Fruit fly (Drosophila melanogaster) whole organism, pupa: ENCODE data around the gene Atx2.

ENCODE experiments used
- CG10348 ChIP-seq: fragments of 200-800 bp; sonication (Bioruptor generic); IDR thresholded peaks from 2 replicates; pipeline ENCODE4 v1.3.6; 2022; ENCODE audit warnings: missing biosample characterization, missing genetic modification characterization
- CG12605 ChIP-seq: fragments of 200-800 bp; sonication (Bioruptor generic); IDR thresholded peaks from 2 replicates; pipeline ENCODE4 v1.3.6; 2022; ENCODE audit warnings: missing biosample characterization, missing genetic modification characterization
- CG13204 ChIP-seq: fragments of 200-800 bp; sonication (Bioruptor generic); optimal IDR thresholded peaks from 2 replicates; lab custom pipeline; 2018; ENCODE audit warnings: missing biosample characterization, mild to moderate bottlenecking, missing genetic modification characterization, moderate library complexity
- CG14655 ChIP-seq: fragments of 200-800 bp; sonication (Bioruptor generic); optimal IDR thresholded peaks from 3 replicates; lab custom pipeline; 2017; ENCODE audit warnings: mild to moderate bottlenecking, missing biosample characterization, missing genetic modification reagents, missing genetic modification characterization
- CG15710 ChIP-seq: fragments of 200-800 bp; sonication (Bioruptor generic); optimal IDR thresholded peaks from 2 replicates; lab custom pipeline; 2018; ENCODE audit warnings: missing biosample characterization, mild to moderate bottlenecking, missing genetic modification characterization, moderate library complexity
- CG17806 ChIP-seq: fragments of 200-800 bp; sonication (Bioruptor generic); optimal IDR thresholded peaks from 2 replicates; lab custom pipeline; 2018; ENCODE audit warnings: missing biosample characterization, mild to moderate bottlenecking, missing genetic modification characterization, moderate library complexity
- CG32121 ChIP-seq: fragments of 200-800 bp; sonication (Bioruptor generic); IDR thresholded peaks from 2 replicates; pipeline ENCODE4 v1.3.6; 2022; ENCODE audit warnings: missing biosample characterization, missing genetic modification characterization
- CG34367 ChIP-seq: fragments of 200-800 bp; sonication (Bioruptor generic); optimal IDR thresholded peaks from 2 replicates; lab custom pipeline; 2018; ENCODE audit warnings: missing biosample characterization, mild to moderate bottlenecking, missing genetic modification characterization
- CG4496 ChIP-seq: fragments of 200-800 bp; sonication (Bioruptor generic); IDR thresholded peaks from 3 replicates; pipeline ENCODE4 v1.3.6; 2022; ENCODE audit warnings: missing biosample characterization, missing genetic modification characterization
- CG8159 ChIP-seq: fragments of 200-800 bp; sonication (Bioruptor generic); optimal IDR thresholded peaks from 3 replicates; lab custom pipeline; 2018; ENCODE audit warnings: missing biosample characterization, mild to moderate bottlenecking, missing genetic modification characterization, moderate library complexity
- CG8301 ChIP-seq: fragments of 200-800 bp; sonication (Bioruptor generic); optimal IDR thresholded peaks from 2 replicates; lab custom pipeline; 2018; ENCODE audit warnings: missing biosample characterization, mild to moderate bottlenecking, missing genetic modification characterization
- CG9948 ChIP-seq: fragments of 200-800 bp; sonication (Bioruptor generic); optimal IDR thresholded peaks from 2 replicates; lab custom pipeline; 2018; ENCODE audit warnings: missing biosample characterization, mild to moderate bottlenecking, missing genetic modification characterization, moderate library complexity
- D1 ChIP-seq: fragments of 200-800 bp; sonication (Bioruptor generic); optimal IDR thresholded peaks from 2 replicates; lab custom pipeline; 2018; ENCODE audit warnings: missing biosample characterization, mild to moderate bottlenecking, missing genetic modification characterization, moderate library complexity
- EcR ChIP-seq: fragments of 200-800 bp; sonication (Bioruptor generic); optimal IDR thresholded peaks from 3 replicates; lab custom pipeline; 2019; ENCODE audit warnings: missing biosample characterization, missing genetic modification characterization, mild to moderate bottlenecking, moderate library complexity, missing genetic modification reagents
- Ets98B ChIP-seq: fragments of 200-800 bp; sonication (Bioruptor generic); IDR thresholded peaks from 2 replicates; pipeline ENCODE4 v1.3.6; 2022; ENCODE audit warnings: missing biosample characterization, missing genetic modification characterization
- Pif1A ChIP-seq: fragments of 200-800 bp; sonication (Bioruptor generic); optimal IDR thresholded peaks from 3 replicates; lab custom pipeline; 2016; ENCODE audit warnings: missing biosample characterization, missing genetic modification characterization
- Pif1B ChIP-seq: fragments of 200-800 bp; sonication (Bioruptor generic); optimal IDR thresholded peaks from 3 replicates; lab custom pipeline; 2016; ENCODE audit warnings: missing biosample characterization, missing genetic modification characterization
- Snoo ChIP-seq: fragments of 200-800 bp; sonication (Bioruptor generic); optimal IDR thresholded peaks from 3 replicates; lab custom pipeline; 2017; ENCODE audit warnings: missing biosample characterization, mild to moderate bottlenecking, missing genetic modification characterization, inconsistent platforms
- fd96Ca ChIP-seq: fragments of 200-800 bp; sonication (Bioruptor generic); IDR thresholded peaks from 3 replicates; pipeline ENCODE4 v1.3.6; 2022; ENCODE audit warnings: missing biosample characterization, missing genetic modification characterization
- gl ChIP-seq: fragments of 200-800 bp; sonication (Bioruptor generic); optimal IDR thresholded peaks from 2 replicates; lab custom pipeline; 2018; ENCODE audit warnings: missing biosample characterization, mild to moderate bottlenecking, missing genetic modification characterization
- rn ChIP-seq: fragments of 200-800 bp; sonication (Bioruptor generic); IDR thresholded peaks from 2 replicates; pipeline ENCODE4 v1.3.6; 2022; ENCODE audit warnings: missing biosample characterization, missing genetic modification characterization

Atx2 gene

DNA sequence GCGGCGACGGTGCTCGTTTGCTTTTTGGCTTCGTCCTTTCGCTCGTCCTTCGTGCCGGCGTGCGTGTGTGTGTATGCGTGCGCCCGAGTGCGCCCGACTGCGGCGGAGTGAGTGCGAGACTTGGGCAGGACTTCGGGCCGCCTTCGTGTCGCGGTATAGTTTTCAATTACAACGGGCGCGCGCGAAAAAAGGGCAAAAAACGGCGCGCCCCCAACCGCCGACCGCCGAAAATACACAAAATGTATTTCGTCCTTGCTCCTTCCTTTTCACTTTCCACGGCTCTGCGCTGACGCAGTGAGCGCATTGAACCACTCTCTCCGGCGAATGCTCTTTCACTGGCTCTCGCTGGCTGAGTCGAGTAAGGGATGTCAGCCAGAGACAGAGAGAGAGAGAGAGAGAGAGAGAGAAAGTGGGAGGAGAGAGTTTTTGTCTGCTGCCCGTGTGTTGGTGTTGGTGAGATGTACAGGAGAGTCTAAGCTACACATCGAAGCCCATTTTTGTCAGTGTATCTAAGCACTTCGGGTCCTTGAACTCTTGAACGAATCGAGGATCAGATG lies 12.2 kb downstream of the Atx2 start:
- peak; percentile 45 for TF ChIP-seq CG13204 (GFP tag; lab: Kevin White, UChicago)
- TF ChIP-seq D1 (tag; lab: Kevin White, UChicago): no peak
- no peak for TF ChIP-seq CG15710 (tag; lab: Kevin White, UChicago)
- no peak for TF ChIP-seq CG8301 (tag; lab: Kevin White, UChicago)
- no peak for TF ChIP-seq CG34367 (tag; lab: Kevin White, UChicago)
- no peak for TF ChIP-seq CG14655 (GFP tag; lab: Kevin White, UChicago)
- TF ChIP-seq CG4496 (GFP tag; lab: Robert Waterston, UW): 0 out of 3 replicates have a peak, but pooled peaks have one; percentile 43
- TF ChIP-seq CG10348 (GFP tag; lab: Robert Waterston, UW): 0 out of 2 replicates have a peak, but pooled peaks have one; percentile 10
- TF ChIP-seq gl (tag; lab: Kevin White, UChicago): no peak
- TF ChIP-seq fd96Ca (GFP tag; lab: Robert Waterston, UW): 0 out of 3 replicates have a peak, but pooled peaks have one; percentile 41
- no peak for TF ChIP-seq CG8159 (tag; lab: Kevin White, UChicago)
- peak; percentile 46 for TF ChIP-seq EcR (GFP tag; lab: Kevin White, UChicago)
- no peak for TF ChIP-seq rn (GFP tag; lab: Robert Waterston, UW)
- TF ChIP-seq Pif1A (GFP tag; lab: Kevin White, UChicago): no peak
- no peak for TF ChIP-seq CG9948 (tag; lab: Kevin White, UChicago)
- no peak for TF ChIP-seq CG12605 (GFP tag; lab: Robert Waterston, UW)
- 0 out of 2 replicates have a peak, but pooled peaks have one; percentile 13 for TF ChIP-seq CG32121 (GFP tag; lab: Robert Waterston, UW)
- no peak for TF ChIP-seq CG17806 (tag; lab: Kevin White, UChicago)
- TF ChIP-seq Pif1B: no peak
- TF ChIP-seq Ets98B (GFP tag; lab: Robert Waterston, UW): no peak
- no peak for TF ChIP-seq Snoo (tag; lab: Kevin White, UChicago)

DNA sequence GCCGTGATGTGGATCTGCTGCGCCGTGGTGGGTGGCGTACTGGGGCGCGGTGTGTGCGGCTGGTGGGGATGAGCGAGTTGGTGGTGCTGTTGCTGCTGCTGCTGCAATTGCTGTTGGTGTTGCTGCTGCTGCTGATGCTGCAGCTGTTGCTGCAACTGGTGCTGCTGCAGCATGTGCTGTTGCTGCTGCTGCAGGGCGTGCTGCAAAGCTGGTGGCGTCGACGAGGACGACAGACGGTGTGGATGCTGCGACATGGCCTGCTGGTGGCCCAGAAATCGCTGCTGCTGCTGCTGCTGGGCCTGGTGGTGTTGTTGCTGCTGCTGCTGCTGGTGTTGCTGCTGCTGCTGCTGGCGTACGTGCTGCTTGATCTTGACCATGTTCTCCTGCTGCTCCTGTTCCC lies 16.0 kb downstream of the Atx2 start:
- no peak for TF ChIP-seq Snoo (tag; lab: Kevin White, UChicago)
- TF ChIP-seq CG10348 (GFP tag; lab: Robert Waterston, UW): no peak
- no peak for TF ChIP-seq Pif1A (GFP tag; lab: Kevin White, UChicago)
- TF ChIP-seq rn (GFP tag; lab: Robert Waterston, UW): no peak
- TF ChIP-seq CG13204 (GFP tag; lab: Kevin White, UChicago): no peak
- TF ChIP-seq CG34367 (tag; lab: Kevin White, UChicago): no peak
- TF ChIP-seq Pif1B: no peak
- no peak for TF ChIP-seq fd96Ca (GFP tag; lab: Robert Waterston, UW)
- no peak for TF ChIP-seq CG15710 (tag; lab: Kevin White, UChicago)
- TF ChIP-seq Ets98B (GFP tag; lab: Robert Waterston, UW): no peak
- TF ChIP-seq CG8159 (tag; lab: Kevin White, UChicago): no peak
- TF ChIP-seq gl (tag; lab: Kevin White, UChicago): no peak
- TF ChIP-seq CG8301 (tag; lab: Kevin White, UChicago): no peak
- TF ChIP-seq CG4496 (GFP tag; lab: Robert Waterston, UW): no peak
- TF ChIP-seq D1 (tag; lab: Kevin White, UChicago): no peak
- no peak for TF ChIP-seq CG17806 (tag; lab: Kevin White, UChicago)
- no peak for TF ChIP-seq CG12605 (GFP tag; lab: Robert Waterston, UW)
- no peak for TF ChIP-seq CG9948 (tag; lab: Kevin White, UChicago)
- no peak for TF ChIP-seq CG14655 (GFP tag; lab: Kevin White, UChicago)
- TF ChIP-seq CG32121 (GFP tag; lab: Robert Waterston, UW): no peak

DNA sequence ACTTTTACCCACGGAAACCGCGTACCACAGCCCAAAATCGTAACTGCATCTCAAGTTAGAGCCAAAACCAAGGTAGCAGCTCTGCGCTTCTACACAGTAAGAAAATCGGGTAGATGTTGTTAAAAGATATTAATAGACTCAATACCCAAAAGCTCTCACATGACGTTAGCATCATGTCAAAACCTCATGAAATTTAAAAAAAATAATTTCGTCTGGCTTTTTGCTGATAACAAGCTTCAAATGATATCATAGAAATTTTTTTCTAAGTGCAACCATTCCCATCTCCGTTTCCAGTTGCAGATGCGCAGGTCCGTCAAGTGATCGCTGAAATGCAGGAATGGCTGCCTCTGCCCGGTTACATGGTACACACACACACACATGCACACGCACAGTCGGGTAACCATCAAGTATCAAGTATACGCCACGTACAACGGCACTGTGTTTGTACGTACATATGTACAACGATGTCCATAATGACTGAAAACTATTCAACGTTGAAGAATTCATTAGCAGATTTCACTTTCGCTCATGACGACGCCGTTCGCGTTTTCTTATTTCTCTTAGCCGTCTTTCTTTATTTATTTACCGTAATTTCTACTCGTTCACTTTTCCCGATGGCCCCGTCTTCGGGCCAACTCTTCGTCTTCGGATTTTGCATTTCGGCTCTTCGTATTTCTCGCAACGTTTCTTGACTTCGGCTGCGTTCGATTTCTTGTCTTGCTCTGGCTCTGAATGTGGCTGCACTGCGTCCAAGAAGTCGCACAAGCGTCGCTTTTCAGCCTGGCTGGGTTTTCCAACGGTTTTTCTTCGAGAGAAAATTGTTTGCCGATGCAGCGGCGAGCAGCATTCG lies 17.6 kb downstream of the Atx2 start:
- no peak for TF ChIP-seq CG17806 (tag; lab: Kevin White, UChicago)
- peak; percentile 73 for TF ChIP-seq CG8301 (tag; lab: Kevin White, UChicago)
- TF ChIP-seq CG12605 (GFP tag; lab: Robert Waterston, UW): peak; percentile 54; the same call in 1 of the 2 replicates
- TF ChIP-seq D1 (tag; lab: Kevin White, UChicago): no peak
- peak; percentile 12 for TF ChIP-seq Pif1B
- peak; percentile 73 for TF ChIP-seq Ets98B (GFP tag; lab: Robert Waterston, UW)
- TF ChIP-seq CG10348 (GFP tag; lab: Robert Waterston, UW): no peak
- no peak for TF ChIP-seq rn (GFP tag; lab: Robert Waterston, UW)
- peak; percentile 62; the same call in 1 of the 3 replicates for TF ChIP-seq fd96Ca (GFP tag; lab: Robert Waterston, UW)
- TF ChIP-seq CG8159 (tag; lab: Kevin White, UChicago): no peak
- TF ChIP-seq EcR (GFP tag; lab: Kevin White, UChicago): no peak
- TF ChIP-seq Pif1A (GFP tag; lab: Kevin White, UChicago): peak; percentile 23
- TF ChIP-seq CG9948 (tag; lab: Kevin White, UChicago): no peak
- TF ChIP-seq CG13204 (GFP tag; lab: Kevin White, UChicago): no peak
- peak; percentile 54; the same call in 1 of the 2 replicates for TF ChIP-seq CG32121 (GFP tag; lab: Robert Waterston, UW)
- TF ChIP-seq gl (tag; lab: Kevin White, UChicago): no peak
- TF ChIP-seq CG34367 (tag; lab: Kevin White, UChicago): no peak
- TF ChIP-seq CG15710 (tag; lab: Kevin White, UChicago): no peak
- no peak for TF ChIP-seq Snoo (tag; lab: Kevin White, UChicago)
- TF ChIP-seq CG14655 (GFP tag; lab: Kevin White, UChicago): peak; percentile 76
- TF ChIP-seq CG4496 (GFP tag; lab: Robert Waterston, UW): peak; percentile 78

DNA sequence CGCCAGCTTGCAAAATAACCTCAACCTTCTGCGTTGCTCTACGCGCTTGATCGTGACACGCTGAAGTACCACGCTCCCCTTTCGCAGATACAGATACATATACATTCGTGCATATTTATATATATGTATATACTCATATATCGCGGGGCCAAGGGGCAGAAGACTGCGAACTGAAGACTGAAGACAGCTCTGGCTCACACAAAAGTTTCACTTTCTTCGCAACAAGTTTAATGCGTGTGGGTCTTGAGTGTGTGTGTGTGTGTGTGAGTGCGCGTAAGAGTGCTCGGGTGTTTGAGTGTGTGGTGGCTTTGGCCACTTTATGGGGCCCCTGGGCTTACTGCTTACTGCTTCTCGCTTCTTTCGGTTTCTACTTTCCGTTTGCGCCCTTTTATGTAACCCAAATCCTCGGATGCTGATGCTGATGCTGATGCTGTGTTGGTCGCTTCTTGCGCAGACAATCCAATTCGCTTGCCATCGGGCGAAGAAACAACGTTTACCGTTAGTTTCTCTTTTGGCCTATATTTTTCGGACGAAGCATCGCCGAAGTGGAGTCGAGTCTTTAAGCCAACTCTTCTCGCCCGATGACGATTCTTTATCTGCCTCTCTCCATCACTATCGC lies 19.1 kb downstream of the Atx2 start:
- TF ChIP-seq rn (GFP tag; lab: Robert Waterston, UW) (no peak), CG34367 (tag; lab: Kevin White, UChicago) (no peak), CG9948 (tag; lab: Kevin White, UChicago) (no peak), fd96Ca (GFP tag; lab: Robert Waterston, UW) (no peak), CG17806 (tag; lab: Kevin White, UChicago) (no peak), Ets98B (GFP tag; lab: Robert Waterston, UW) (no peak), CG12605 (GFP tag; lab: Robert Waterston, UW) (no peak), gl (tag; lab: Kevin White, UChicago) (no peak), EcR (GFP tag; lab: Kevin White, UChicago) (no peak), CG8159 (tag; lab: Kevin White, UChicago) (no peak), CG13204 (GFP tag; lab: Kevin White, UChicago) (no peak), CG4496 (GFP tag; lab: Robert Waterston, UW) (no peak), CG32121 (GFP tag; lab: Robert Waterston, UW) (no peak), Pif1A (GFP tag; lab: Kevin White, UChicago) (no peak), CG14655 (GFP tag; lab: Kevin White, UChicago) (no peak)
